Worm (Caenorhabditis elegans): Measurements from ENCODE around the gene B0034.7.

ce11 chrII:5968037-5968436, 6.6 kb downstream of the B0034.7 start, which contains the start of gene B0034.1:
- TF ChIP-seq efl-1 (optimal IDR thresholded peaks at IDR 0.05) (no peak), efl-1 (GFP tag; optimal IDR thresholded peaks at IDR 0.05 in 1 of 2) (no peak), mep-1 (tag; optimal IDR thresholded peaks at IDR 0.05) (no peak)
